Fruit fly (Drosophila melanogaster) whole organism, prepupa: ENCODE data around the gene CG7691.

ENCODE experiments used
- CG11902 ChIP-seq: fragments of 200-800 bp; sonication (Bioruptor generic); optimal IDR thresholded peaks from 3 replicates; lab custom pipeline; 2016; ENCODE audit warnings: missing biosample characterization, missing genetic modification characterization
- CG16779 ChIP-seq: fragments of 200-800 bp; sonication (Bioruptor generic); optimal IDR thresholded peaks from 3 replicates; lab custom pipeline; 2017; ENCODE audit warnings: missing biosample characterization, mild to moderate bottlenecking, missing genetic modification characterization
- CG7368 ChIP-seq: fragments of 200-800 bp; sonication (Bioruptor generic); optimal IDR thresholded peaks from 3 replicates; lab custom pipeline; 2016; ENCODE audit warnings: missing biosample characterization, missing genetic modification characterization
- CG8119 ChIP-seq: fragments of 200-800 bp; sonication (Bioruptor generic); IDR thresholded peaks from 3 replicates; pipeline ENCODE4 v1.3.6; 2022; ENCODE audit warnings: missing biosample characterization, missing genetic modification characterization
- CG8319 ChIP-seq: fragments of 200-800 bp; sonication (Bioruptor generic); optimal IDR thresholded peaks from 3 replicates; lab custom pipeline; 2016; ENCODE audit warnings: missing biosample characterization, missing genetic modification characterization
- Ets96B ChIP-seq: fragments of 200-800 bp; optimal IDR thresholded peaks from 2 replicates; lab custom pipeline; 2019; ENCODE audit warnings: missing biosample characterization, mild to moderate bottlenecking, missing genetic modification characterization, moderate library complexity
- Gug ChIP-seq: fragments of 200-800 bp; sonication (Bioruptor generic); IDR thresholded peaks from 2 replicates; pipeline ENCODE4 v1.3.6; 2022; ENCODE audit warnings: missing biosample characterization, missing genetic modification characterization
- Hr39 ChIP-seq: fragments of 200-800 bp; sonication (Bioruptor generic); optimal IDR thresholded peaks from 2 replicates; lab custom pipeline; 2016; ENCODE audit warnings: missing biosample characterization, missing genetic modification characterization
- Sox14 ChIP-seq: fragments of 200-800 bp; sonication (Bioruptor generic); optimal IDR thresholded peaks from 3 replicates; lab custom pipeline; 2016; ENCODE audit warnings: missing biosample characterization, missing genetic modification characterization
- eg ChIP-seq: fragments of 200-800 bp; sonication (Bioruptor generic); IDR thresholded peaks from 3 replicates; pipeline ENCODE4 v1.3.6; 2022; ENCODE audit warnings: missing biosample characterization, missing genetic modification characterization
- fd85E ChIP-seq: fragments of 200-800 bp; sonication (Bioruptor generic); optimal IDR thresholded peaks from 3 replicates; lab custom pipeline; 2016; ENCODE audit warnings: missing biosample characterization, missing genetic modification characterization
- lz ChIP-seq: fragments of 200-800 bp; sonication (Bioruptor generic); optimal IDR thresholded peaks from 3 replicates; lab custom pipeline; 2016; ENCODE audit warnings: missing biosample characterization, missing genetic modification characterization

DNA sequence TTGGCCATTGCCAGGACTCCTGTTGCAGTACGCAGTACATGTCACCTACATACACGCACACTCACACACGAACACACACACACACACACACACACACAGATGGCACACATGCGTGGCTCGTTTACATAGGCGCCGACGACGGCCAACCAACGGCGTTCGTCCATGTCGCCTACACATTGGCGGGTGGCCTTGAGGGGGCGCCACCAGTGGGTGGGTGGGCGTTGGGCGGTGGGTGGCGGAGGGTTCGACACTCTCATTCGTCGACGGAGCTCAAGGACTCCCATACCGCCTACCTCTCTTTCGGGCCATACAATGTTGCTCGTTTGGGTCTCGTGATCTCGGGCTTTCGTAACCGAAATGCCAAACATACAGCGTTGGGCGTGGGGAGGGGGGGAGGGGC is 10.9 kb upstream of the CG7691 start:
- TF ChIP-seq CG8319 (GFP tag; lab: Kevin White, UChicago) (no peak), Gug (GFP tag; lab: Robert Waterston, UW) (no peak), lz (GFP tag; lab: Kevin White, UChicago) (no peak), CG8119 (GFP tag; lab: Robert Waterston, UW) (no peak), Hr39 (GFP tag; lab: Kevin White, UChicago) (no peak), CG11902 (no peak), Ets96B (tag; lab: Kevin White, UChicago) (no peak), Sox14 (no peak), fd85E (GFP tag; lab: Kevin White, UChicago) (no peak), CG7368 (GFP tag; lab: Kevin White, UChicago) (no peak), eg (GFP tag; lab: Robert Waterston, UW) (no peak), CG16779 (tag; lab: Kevin White, UChicago) (no peak)
